Worm (Caenorhabditis elegans) whole organism, mixed stage, embryonic: ENCODE data around the gene F23F1.6.

ENCODE experiments used
- M03D4.4 ChIP-seq: sonication (generic microtip); optimal IDR thresholded peaks from 2 replicates; lab custom pipeline; 2017; ENCODE audit warnings: mild to moderate bottlenecking, missing genetic modification characterization, missing compliant biosample characterization
- bed-3 ChIP-seq: fragments of 200-800 bp; sonication (Bioruptor generic); optimal IDR thresholded peaks from 3 replicates; lab custom pipeline; 2018; ENCODE audit warnings: mild to moderate bottlenecking, missing genetic modification characterization, moderate library complexity, missing compliant biosample characterization
- blmp-1 ChIP-seq: fragments of 150-350 bp; optimal IDR thresholded peaks from 2 replicates; lab custom pipeline; 2014; ENCODE audit warnings: missing biosample characterization, missing genetic modification characterization
- ceh-39 ChIP-seq: fragments of 150-350 bp; optimal IDR thresholded peaks from 2 replicates; lab custom pipeline; 2014; ENCODE audit warnings: missing biosample characterization, missing genetic modification characterization
- ceh-43 ChIP-seq: fragments of 200-800 bp; sonication (Bioruptor generic); optimal IDR thresholded peaks from 2 replicates; lab custom pipeline; 2018; ENCODE audit warnings: mild to moderate bottlenecking, missing genetic modification characterization, moderate library complexity, missing compliant biosample characterization
- ceh-83 ChIP-seq: fragments of 200-800 bp; sonication (Bioruptor generic); optimal IDR thresholded peaks from 2 replicates; lab custom pipeline; 2018; ENCODE audit warnings: mild to moderate bottlenecking, missing genetic modification characterization, missing compliant biosample characterization
- cnd-1 ChIP-seq: fragments of 200-800 bp; sonication (Bioruptor generic); optimal IDR thresholded peaks from 2 replicates; lab custom pipeline; 2018; ENCODE audit warnings: mild to moderate bottlenecking, missing genetic modification characterization, missing compliant biosample characterization
- drap-1 ChIP-seq: fragments of 200-800 bp; sonication (Bioruptor generic); optimal IDR thresholded peaks from 3 replicates; lab custom pipeline; 2018; ENCODE audit warnings: mild to moderate bottlenecking, missing genetic modification characterization, missing compliant biosample characterization
- elt-1 ChIP-seq: sonication (generic microtip); optimal IDR thresholded peaks from 2 replicates; lab custom pipeline; 2017; ENCODE audit warnings: missing genetic modification characterization, mild to moderate bottlenecking, missing compliant biosample characterization, antibody characterized with exemption, moderate library complexity, borderline replicate concordance; ENCODE audit not compliant: insufficient read depth
- elt-3 ChIP-seq: fragments of 150-350 bp; optimal IDR thresholded peaks from 2 replicates; lab custom pipeline; 2014; ENCODE audit warnings: missing biosample characterization, missing genetic modification characterization
- hlh-1 ChIP-seq: fragments of 150-350 bp; optimal IDR thresholded peaks from 2 replicates; lab custom pipeline; 2014; ENCODE audit warnings: missing biosample characterization, missing genetic modification reagents, missing genetic modification characterization
- lin-32 ChIP-seq: fragments of 200-800 bp; sonication (Bioruptor generic); optimal IDR thresholded peaks from 2 replicates; lab custom pipeline; 2018; ENCODE audit warnings: mild to moderate bottlenecking, missing genetic modification characterization, missing compliant biosample characterization
- lsy-2 ChIP-seq: fragments of 150-350 bp; optimal IDR thresholded peaks from 2 replicates; lab custom pipeline; 2014; ENCODE audit warnings: missing biosample characterization, missing genetic modification characterization
- mab-5 ChIP-seq: fragments of 150-350 bp; optimal IDR thresholded peaks from 2 replicates; lab custom pipeline; 2014; ENCODE audit warnings: missing biosample characterization, missing genetic modification characterization
- mep-1 ChIP-seq: fragments of 150-350 bp; optimal IDR thresholded peaks from 2 replicates; lab custom pipeline; 2017; ENCODE audit warnings: missing biosample characterization, missing genetic modification reagents, missing genetic modification characterization, inconsistent platforms
- mls-2 ChIP-seq: sonication (generic microtip); optimal IDR thresholded peaks from 2 replicates; lab custom pipeline; 2016; ENCODE audit warnings: mild to moderate bottlenecking, missing genetic modification characterization, moderate library complexity, missing compliant biosample characterization
- nhr-12 ChIP-seq: fragments of 150-350 bp; optimal IDR thresholded peaks from 2 replicates; lab custom pipeline; 2014; ENCODE audit warnings: missing biosample characterization, missing genetic modification characterization
- nhr-2 ChIP-seq: fragments of 150-350 bp; optimal IDR thresholded peaks from 2 replicates; lab custom pipeline; 2014; ENCODE audit warnings: missing biosample characterization, missing genetic modification characterization
- nhr-28 ChIP-seq: fragments of 150-350 bp; optimal IDR thresholded peaks from 2 replicates; lab custom pipeline; 2014; ENCODE audit warnings: missing biosample characterization, missing genetic modification characterization
- nhr-76 ChIP-seq: sonication (generic microtip); optimal IDR thresholded peaks from 2 replicates; lab custom pipeline; 2017; ENCODE audit warnings: missing biosample characterization, missing genetic modification characterization
- snpc-4 ChIP-seq: fragments of 150-350 bp; optimal IDR thresholded peaks from 2 replicates; lab custom pipeline; 2014; ENCODE audit warnings: missing biosample characterization, missing genetic modification characterization
- sptf-1 ChIP-seq: sonication (generic microtip); optimal IDR thresholded peaks from 2 replicates; lab custom pipeline; 2017; ENCODE audit warnings: mild to moderate bottlenecking, missing genetic modification characterization, moderate library complexity, missing compliant biosample characterization
- unc-120 ChIP-seq: sonication (generic microtip); optimal IDR thresholded peaks from 2 replicates; lab custom pipeline; 2017; ENCODE audit warnings: missing genetic modification characterization, missing compliant biosample characterization; ENCODE audit not compliant: poor library complexity, severe bottlenecking
- unc-39 ChIP-seq: fragments of 150-350 bp; optimal IDR thresholded peaks from 2 replicates; lab custom pipeline; 2014; ENCODE audit warnings: missing biosample characterization, missing genetic modification characterization
- unc-62 ChIP-seq: fragments of 150-350 bp; optimal IDR thresholded peaks from 2 replicates; lab custom pipeline; 2014; ENCODE audit warnings: missing biosample characterization, missing genetic modification reagents, missing genetic modification characterization
- zip-8 ChIP-seq: fragments of 150-350 bp; optimal IDR thresholded peaks from 2 replicates; lab custom pipeline; 2014; ENCODE audit warnings: missing biosample characterization, missing genetic modification characterization
- ztf-11 ChIP-seq: fragments of 150-350 bp; optimal IDR thresholded peaks from 2 replicates; lab custom pipeline; 2014; ENCODE audit warnings: missing biosample characterization, missing genetic modification characterization

F23F1.6 gene

ce11 chrII:65484-65883 is 28.4 kb upstream of the F23F1.6 start:
- TF ChIP-seq sptf-1 (tag; lab: Kevin White, UChicago) (no peak), lsy-2 (tag; lab: Kevin White, UChicago) (no peak), unc-120 (no peak), mab-5 (tag; lab: Kevin White, UChicago) (no peak), nhr-76 (no peak), nhr-2 (tag; lab: Kevin White, UChicago) (no peak), hlh-1 (tag; lab: Kevin White, UChicago) (no peak), mep-1 (tag; lab: Kevin White, UChicago) (no peak)

ce11 chrII:61013-61412 is 23.9 kb upstream of the F23F1.6 start, which contains the start of gene C23H3.2:
Gene C23H3.2, plus strand, starts transcription at chrII:61313.
- no peak for TF ChIP-seq nhr-28 (tag; lab: Kevin White, UChicago)
- no peak for TF ChIP-seq ztf-11 (tag; lab: Kevin White, UChicago)
- TF ChIP-seq zip-8 (tag; lab: Kevin White, UChicago) = no peak
- TF ChIP-seq mab-5 (tag; lab: Kevin White, UChicago) = no peak
- no peak for TF ChIP-seq nhr-12 (tag; lab: Kevin White, UChicago)
- TF ChIP-seq mls-2 (tag; lab: Kevin White, UChicago) = no peak
- TF ChIP-seq elt-1 (tag; lab: Kevin White, UChicago) = no peak
- no peak for TF ChIP-seq M03D4.4 (tag; lab: Kevin White, UChicago)
- no peak for TF ChIP-seq elt-3 (tag; lab: Kevin White, UChicago)
- TF ChIP-seq ceh-83 = no peak
- no peak for TF ChIP-seq nhr-76
- no peak for TF ChIP-seq unc-120
- TF ChIP-seq, all 35 proteins: peak for 0

DNA sequence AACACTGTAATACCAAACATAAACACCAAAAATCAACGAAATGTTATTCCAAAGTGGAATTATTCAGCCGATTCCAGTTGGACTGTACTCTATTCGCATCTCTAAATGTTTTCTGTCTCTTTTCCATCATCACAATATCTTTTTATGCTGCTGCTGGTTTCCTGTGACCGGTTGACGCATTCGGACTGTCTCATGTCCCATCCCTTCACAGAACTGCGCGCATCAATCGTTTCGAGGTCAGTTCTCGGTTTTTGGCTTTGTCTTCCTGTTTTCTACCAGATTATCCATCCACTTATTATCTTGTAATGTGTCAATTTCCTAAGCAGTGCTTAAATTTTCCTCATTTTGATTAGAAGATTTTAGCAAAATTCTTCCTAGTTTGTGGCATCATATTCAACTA is 22.9 kb upstream of the F23F1.6 start:
- TF ChIP-seq nhr-28 (tag; lab: Kevin White, UChicago) (no peak), unc-120 (no peak), zip-8 (tag; lab: Kevin White, UChicago) (no peak), elt-3 (tag; lab: Kevin White, UChicago) (no peak), bed-3 (GFP tag; lab: Kevin White, UChicago) (no peak), unc-62 (GFP tag; lab: Kevin White, UChicago) (no peak), sptf-1 (tag; lab: Kevin White, UChicago) (no peak), drap-1 (GFP tag; lab: Kevin White, UChicago) (no peak), M03D4.4 (tag; lab: Kevin White, UChicago) (no peak)

DNA sequence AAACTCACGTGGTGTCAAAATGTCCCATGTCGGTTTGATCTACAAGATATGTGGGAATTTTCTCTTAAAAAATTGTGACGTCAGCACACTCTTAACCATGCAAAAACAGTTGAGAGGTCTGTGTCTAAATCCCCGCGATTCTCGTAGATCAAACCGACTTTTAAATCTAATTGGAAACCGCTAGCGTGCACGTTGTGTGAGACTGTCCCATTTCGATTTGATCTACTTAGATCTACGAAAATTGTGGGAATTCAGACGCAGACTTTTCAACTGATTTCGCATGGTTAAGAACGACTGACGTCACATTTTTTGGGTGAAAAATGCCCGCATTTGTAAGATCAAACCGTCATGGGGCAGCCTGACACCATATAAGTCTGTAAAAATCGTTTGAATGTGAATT is 20.8 kb upstream of the F23F1.6 start:
- TF ChIP-seq elt-1 (tag; lab: Kevin White, UChicago) = no peak
- TF ChIP-seq unc-62 (GFP tag; lab: Kevin White, UChicago) = no peak
- no peak for TF ChIP-seq ceh-43 (GFP tag; lab: Kevin White, UChicago)
- no peak for TF ChIP-seq lsy-2 (tag; lab: Kevin White, UChicago)
- TF ChIP-seq elt-3 (tag; lab: Kevin White, UChicago) = no peak
- TF ChIP-seq drap-1 (GFP tag; lab: Kevin White, UChicago) = no peak
- TF ChIP-seq blmp-1 (tag; lab: Kevin White, UChicago) = no peak
- TF ChIP-seq mab-5 (tag; lab: Kevin White, UChicago) = no peak

- TF ChIP-seq zip-8 (tag; lab: Kevin White, UChicago) (no peak), M03D4.4 (tag; lab: Kevin White, UChicago) (no peak), cnd-1 (tag; lab: Kevin White, UChicago) (no peak), lsy-2 (tag; lab: Kevin White, UChicago) (no peak), lin-32 (GFP tag; lab: Kevin White, UChicago) (no peak), ceh-39 (tag; lab: Kevin White, UChicago) (no peak)
- TF ChIP-seq, all 35 proteins: peak for 0
Measured at ce11 chrII:57370-57769, 20.3 kb upstream of the F23F1.6 start, which contains the start of gene ascc-1. Gene ascc-1, plus strand, starts transcription at chrII:57670.

ce11 chrII:55204-55603 is 18.1 kb upstream of the F23F1.6 start, which contains the start of gene tre-5:
Gene tre-5, minus strand, starts transcription at chrII:55304.
- TF ChIP-seq snpc-4 (tag; lab: Kevin White, UChicago) (no peak), zip-8 (tag; lab: Kevin White, UChicago) (no peak), hlh-1 (tag; lab: Kevin White, UChicago) (no peak), unc-39 (tag; lab: Kevin White, UChicago) (no peak), ceh-43 (GFP tag; lab: Kevin White, UChicago) (no peak)
